Fruit fly (Drosophila melanogaster): ENCODE measurements around the gene Daxx.
A peak's percentile ranks its signal among the peaks of the same experiment; 100 is the strongest.

Gene Daxx

dm6 chr2L:6480212-6480994 lies at the start of gene Daxx, which contains the start of gene Sec61alpha (continued):
- no peak for TF ChIP-seq zf30C (GFP tag; optimal IDR thresholded peaks at IDR 0.05)
- peak; percentile 75 for TF ChIP-seq CG10959 (GFP tag; IDR thresholded peaks at IDR 0.05)
- TF ChIP-seq CG34376 (GFP tag; optimal IDR thresholded peaks at IDR 0.05) = peak; percentile 63
- peak; percentile 94 for TF ChIP-seq shn (GFP tag; optimal IDR thresholded peaks at IDR 0.05)
- TF ChIP-seq CG3163 (GFP tag; optimal IDR thresholded peaks at IDR 0.05) = peak; percentile 73
- TF ChIP-seq CG6689 (GFP tag; IDR thresholded peaks at IDR 0.05) = peak; percentile 82
- peak; percentile 70 for TF ChIP-seq CG12104 (GFP tag; optimal IDR thresholded peaks at IDR 0.05)
- TF ChIP-seq CG8388 (GFP tag; optimal IDR thresholded peaks at IDR 0.05) = peak; percentile 64
- TF ChIP-seq Asciz (GFP tag; optimal IDR thresholded peaks at IDR 0.05) = peak; percentile 53
- TF ChIP-seq fru (optimal IDR thresholded peaks at IDR 0.05) = no peak
- peak; percentile 54 for TF ChIP-seq CG1603 (tag; optimal IDR thresholded peaks at IDR 0.05)
- peak; percentile 86 for TF ChIP-seq CG7372 (GFP tag; IDR thresholded peaks at IDR 0.05)
- TF ChIP-seq CG3838 (GFP tag; optimal IDR thresholded peaks at IDR 0.05) = peak; percentile 67
- TF ChIP-seq CG9215 (GFP tag; IDR thresholded peaks at IDR 0.05) = peak; percentile 88
- peak; percentile 53; the same call in 2 of the 3 replicates for TF ChIP-seq Mrtf (GFP tag; IDR thresholded peaks at IDR 0.05)
- peak; percentile 12 for TF ChIP-seq wek (GFP tag; optimal IDR thresholded peaks at IDR 0.05)
- peak; percentile 80 for TF ChIP-seq CG13123 (GFP tag; optimal IDR thresholded peaks at IDR 0.05)
- peak; percentile 77 for TF ChIP-seq CG18476 (GFP tag; optimal IDR thresholded peaks at IDR 0.05)
- peak; percentile 1 for TF ChIP-seq CG31388 (GFP tag; optimal IDR thresholded peaks at IDR 0.05)
- peak; percentile 73 for TF ChIP-seq sens-2 (GFP tag; IDR thresholded peaks at IDR 0.05)
- peak; percentile 84 for TF ChIP-seq Hr51 (GFP tag; optimal IDR thresholded peaks at IDR 0.05)
- peak; percentile 71 for TF ChIP-seq CG1792 (GFP tag; optimal IDR thresholded peaks at IDR 0.05)
- peak; percentile 59 for TF ChIP-seq CG10274 (GFP tag; optimal IDR thresholded peaks at IDR 0.05)
- TF ChIP-seq CTCF (GFP tag; optimal IDR thresholded peaks at IDR 0.05) = peak; percentile 20
- peak; percentile 88 for TF ChIP-seq dysf (GFP tag; IDR thresholded peaks at IDR 0.05)
- TF ChIP-seq CG7839 (tag; optimal IDR thresholded peaks at IDR 0.05) = peak; percentile 75
- TF ChIP-seq CG10543 (GFP tag; optimal IDR thresholded peaks at IDR 0.05) = peak; percentile 76
- TF ChIP-seq luna (GFP tag; optimal IDR thresholded peaks at IDR 0.05) = peak; percentile 90
- peak; percentile 78 for TF ChIP-seq Taf1 (GFP tag; IDR thresholded peaks at IDR 0.05)
- TF ChIP-seq cg (GFP tag; optimal IDR thresholded peaks at IDR 0.05) = no peak
- TF ChIP-seq Drgx (GFP tag; IDR thresholded peaks at IDR 0.05) = peak; percentile 71
- peak; percentile 64; the same call in 2 of the 3 replicates for TF ChIP-seq croc (GFP tag; conservative IDR thresholded peaks at IDR 0.05)
- peak; percentile 4 to 69 for TF ChIP-seq tll (GFP tag; optimal IDR thresholded peaks at IDR 0.05)
- TF ChIP-seq CG2120 (GFP tag; optimal IDR thresholded peaks at IDR 0.05) = peak; percentile 95
- TF ChIP-seq CG16815 (GFP tag; optimal IDR thresholded peaks at IDR 0.05) = peak; percentile 73
- TF ChIP-seq CG12942 (GFP tag; optimal IDR thresholded peaks at IDR 0.05) = peak; percentile 87
- peak; percentile 96 for TF ChIP-seq zfh2 (GFP tag; optimal IDR thresholded peaks at IDR 0.05)
- peak; percentile 99 for TF ChIP-seq chinmo (GFP tag; IDR thresholded peaks at IDR 0.05; ENCODE audit: partially characterized antibody)
- TF ChIP-seq nom (GFP tag; optimal IDR thresholded peaks at IDR 0.05) = no peak
- TF ChIP-seq MTF-1 (GFP tag; optimal IDR thresholded peaks at IDR 0.05; ENCODE audit: borderline replicate concordance) = no peak
- TF ChIP-seq CG3847 (GFP tag; IDR thresholded peaks at IDR 0.05) = peak; percentile 88
- peak; percentile 75 for TF ChIP-seq emc (GFP tag; optimal IDR thresholded peaks at IDR 0.05)
- peak; percentile 68 for TF ChIP-seq Blimp-1 (GFP tag; optimal IDR thresholded peaks at IDR 0.05)
- TF ChIP-seq CG10565 (GFP tag; optimal IDR thresholded peaks at IDR 0.05) = peak; percentile 31
- TF ChIP-seq pros (GFP tag; optimal IDR thresholded peaks at IDR 0.05) = no peak
- TF ChIP-seq ac (GFP tag; optimal IDR thresholded peaks at IDR 0.05) = peak; percentile 5
- peak; percentile 65 for TF ChIP-seq gcm (GFP tag; optimal IDR thresholded peaks at IDR 0.05)
- peak; percentile 81 for TF ChIP-seq fd3F (GFP tag; optimal IDR thresholded peaks at IDR 0.05)
- peak; percentile 74 for TF ChIP-seq Camta (GFP tag; optimal IDR thresholded peaks at IDR 0.05)

Measured in whole organism, embryonic.